Worm (Caenorhabditis elegans) whole organism, young adult: Measurements from ENCODE around the gene C04E6.13.

Source experiments
- B0035.1 ChIP-seq: sonication (generic microtip); optimal IDR thresholded peaks from 2 replicates; lab custom pipeline; 2016; ENCODE audit warnings: missing genetic modification characterization, mild to moderate bottlenecking, missing compliant biosample characterization, missing genotype, missing genetic modification reagents
- F39B2.1 ChIP-seq: fragments of 200-800 bp; sonication (Bioruptor generic); IDR thresholded peaks from 2 replicates; pipeline ENCODE4 v1.3.6; 2022; ENCODE audit warnings: missing genetic modification reagents, missing genetic modification characterization, missing compliant biosample characterization
- F55B11.4 ChIP-seq: sonication (generic microtip); optimal IDR thresholded peaks from 2 replicates; lab custom pipeline; 2016; ENCODE audit warnings: missing compliant biosample characterization, missing genetic modification characterization, borderline replicate concordance; ENCODE audit not compliant: insufficient read depth
- F57C9.4 ChIP-seq: sonication (generic microtip); optimal IDR thresholded peaks from 2 replicates; lab custom pipeline; 2017; ENCODE audit warnings: mild to moderate bottlenecking, missing genetic modification characterization, missing compliant biosample characterization
- Y53F4B.3 ChIP-seq: fragments of 200-800 bp; sonication (Bioruptor generic); IDR thresholded peaks from 2 replicates; pipeline ENCODE4 v1.3.6; 2022; ENCODE audit warnings: missing genetic modification reagents, missing genetic modification characterization, missing compliant biosample characterization
- Y56A3A.18 ChIP-seq: fragments of 200-800 bp; sonication (Bioruptor generic); IDR thresholded peaks from 2 replicates; pipeline ENCODE4 v1.3.6; 2022; ENCODE audit warnings: missing genetic modification reagents, missing genetic modification characterization, missing compliant biosample characterization
- Y95B8A.8 ChIP-seq: fragments of 200-800 bp; sonication (Bioruptor generic); IDR thresholded peaks from 2 replicates; pipeline ENCODE4 v1.3.6; 2022; ENCODE audit warnings: missing genetic modification reagents, missing genetic modification characterization, missing compliant biosample characterization
- aptf-3 ChIP-seq: fragments of 200-800 bp; sonication (Bioruptor generic); IDR thresholded peaks from 2 replicates; pipeline ENCODE4 v1.3.6; 2022; ENCODE audit warnings: missing genetic modification characterization, missing compliant biosample characterization
- attf-3 ChIP-seq: fragments of 200-800 bp; sonication (Bioruptor generic); conservative IDR thresholded peaks from 2 replicates; pipeline ENCODE4 v1.3.6; 2022; ENCODE audit warnings: missing genetic modification reagents, missing genetic modification characterization, missing compliant biosample characterization
- cebp-1 ChIP-seq, 2 experiments: fragments of 200-800 bp in 1 of 2; sonication (Bioruptor generic) in 1 of 2; sonication (generic microtip) in 1 of 2; IDR thresholded peaks in 1 of 2; optimal IDR thresholded peaks in 1 of 2; 2 replicates each; pipeline versions ENCODE4 v1.3.6 to Lab custom; 2017 to 2022; ENCODE audit warnings: missing compliant biosample characterization in 2 of 2, missing genetic modification characterization in 2 of 2, mild to moderate bottlenecking in 1 of 2, missing genetic modification reagents in 1 of 2, moderate library complexity in 1 of 2
- chd-7 ChIP-seq: sonication (generic microtip); optimal IDR thresholded peaks from 2 replicates; lab custom pipeline; 2016; ENCODE audit warnings: mild to moderate bottlenecking, missing genetic modification characterization, moderate library complexity, missing compliant biosample characterization
- efl-1 ChIP-seq: fragments of 150-350 bp; optimal IDR thresholded peaks from 2 replicates; lab custom pipeline; 2014; ENCODE audit warnings: missing biosample characterization, missing genetic modification reagents, missing genetic modification characterization
- him-1 ChIP-seq: sonication (generic microtip); optimal IDR thresholded peaks from 2 replicates; lab custom pipeline; 2016; ENCODE audit warnings: missing genotype, missing genetic modification reagents, missing genetic modification characterization, missing compliant biosample characterization
- hmg-1.2 ChIP-seq: fragments of 200-800 bp; sonication (Bioruptor generic); IDR thresholded peaks from 2 replicates; pipeline ENCODE4 v1.3.6; 2022; ENCODE audit warnings: missing genetic modification reagents, missing genetic modification characterization, missing compliant biosample characterization
- hmg-20 ChIP-seq: fragments of 200-800 bp; sonication (Bioruptor generic); IDR thresholded peaks from 2 replicates; pipeline ENCODE4 v1.3.6; 2022; ENCODE audit warnings: missing genetic modification reagents, missing genetic modification characterization, missing compliant biosample characterization
- lag-1 ChIP-seq: fragments of 200-800 bp; sonication (Bioruptor generic); IDR thresholded peaks from 2 replicates; pipeline ENCODE4 v1.3.6; 2022; ENCODE audit warnings: missing genetic modification reagents, missing genetic modification characterization, missing compliant biosample characterization
- lin-54 ChIP-seq: fragments of 200-800 bp; sonication (Bioruptor generic); optimal IDR thresholded peaks from 2 replicates; lab custom pipeline; 2018; ENCODE audit warnings: mild to moderate bottlenecking, missing genetic modification characterization, missing compliant biosample characterization
- lsl-1 ChIP-seq: fragments of 200-800 bp; sonication (Bioruptor generic); optimal IDR thresholded peaks from 2 replicates; lab custom pipeline; 2018; ENCODE audit warnings: mild to moderate bottlenecking, missing genetic modification characterization, moderate library complexity, missing compliant biosample characterization
- madf-10 ChIP-seq: sonication (generic microtip); optimal IDR thresholded peaks from 2 replicates; lab custom pipeline; 2016; ENCODE audit warnings: mild to moderate bottlenecking, missing genetic modification characterization, missing compliant biosample characterization
- madf-8 ChIP-seq: fragments of 200-800 bp; sonication (Bioruptor generic); conservative IDR thresholded peaks from 2 replicates; pipeline ENCODE4 v1.3.6; 2022; ENCODE audit warnings: missing genetic modification reagents, missing genetic modification characterization, missing compliant biosample characterization
- mcd-1 ChIP-seq: fragments of 200-800 bp; sonication (Bioruptor generic); IDR thresholded peaks from 2 replicates; pipeline ENCODE4 v1.3.6; 2022; ENCODE audit warnings: missing genetic modification reagents, missing genetic modification characterization, missing compliant biosample characterization
- mxl-1 ChIP-seq: sonication (generic microtip); optimal IDR thresholded peaks from 2 replicates; lab custom pipeline; 2016; ENCODE audit warnings: missing genetic modification characterization, missing compliant biosample characterization
- nfya-1 ChIP-seq: sonication (generic microtip); optimal IDR thresholded peaks from 2 replicates; lab custom pipeline; 2017; ENCODE audit warnings: antibody characterized with exemption, missing compliant biosample characterization, missing genetic modification characterization, borderline replicate concordance; ENCODE audit not compliant: insufficient read depth
- nhr-27 ChIP-seq: fragments of 200-800 bp; sonication (Bioruptor generic); optimal IDR thresholded peaks from 2 replicates; lab custom pipeline; 2018; ENCODE audit warnings: mild to moderate bottlenecking, missing genetic modification characterization, moderate library complexity, missing compliant biosample characterization
- rec-8 ChIP-seq, 2 experiments: sonication (generic microtip); optimal IDR thresholded peaks; 2 replicates each; lab custom pipeline; 2016; ENCODE audit warnings: mild to moderate bottlenecking in 2 of 2, missing genetic modification characterization in 2 of 2, missing genetic modification reagents in 2 of 2, missing genotype in 2 of 2, missing biosample characterization in 1 of 2, missing compliant biosample characterization in 1 of 2, moderate library complexity in 1 of 2
- repo-1 ChIP-seq: sonication (generic microtip); optimal IDR thresholded peaks from 2 replicates; lab custom pipeline; 2017; ENCODE audit warnings: mild to moderate bottlenecking, missing genetic modification characterization, missing compliant biosample characterization
- sdz-38 ChIP-seq: sonication (generic microtip); optimal IDR thresholded peaks from 2 replicates; lab custom pipeline; 2016; ENCODE audit warnings: missing genotype, missing genetic modification characterization, missing compliant biosample characterization
- snpc-1.1 ChIP-seq: sonication (generic microtip); optimal IDR thresholded peaks from 2 replicates; lab custom pipeline; 2017; ENCODE audit warnings: missing genetic modification characterization, mild to moderate bottlenecking, missing compliant biosample characterization, antibody characterized with exemption, moderate library complexity, missing genotype, missing genetic modification reagents; ENCODE audit not compliant: insufficient read depth
- snpc-1.3 ChIP-seq: sonication (generic microtip); optimal IDR thresholded peaks from 2 replicates; lab custom pipeline; 2017; ENCODE audit warnings: missing genetic modification characterization, mild to moderate bottlenecking, missing compliant biosample characterization, antibody characterized with exemption, moderate library complexity, missing genotype, missing genetic modification reagents; ENCODE audit not compliant: insufficient read depth
- snpc-4 ChIP-seq, 5 experiments: fragments of 150-350 bp in 1 of 5; sonication (generic microtip) in 4 of 5; optimal IDR thresholded peaks; 2 replicates each; lab custom pipeline; 2014 to 2018; ENCODE audit warnings: missing genetic modification characterization in 5 of 5, missing biosample characterization in 3 of 5, antibody characterized with exemption in 2 of 5, mild to moderate bottlenecking in 2 of 5, missing compliant biosample characterization in 2 of 5, missing genotype in 2 of 5, moderate library complexity in 2 of 5, missing genetic modification reagents in 1 of 5
- somi-1 ChIP-seq: fragments of 200-800 bp; sonication (Bioruptor generic); optimal IDR thresholded peaks from 2 replicates; lab custom pipeline; 2018; ENCODE audit warnings: mild to moderate bottlenecking, missing genetic modification characterization, missing compliant biosample characterization
- sptf-2 ChIP-seq: fragments of 200-800 bp; sonication (Bioruptor generic); optimal IDR thresholded peaks from 2 replicates; lab custom pipeline; 2018; ENCODE audit warnings: mild to moderate bottlenecking, missing genetic modification characterization, missing compliant biosample characterization
- unc-62 ChIP-seq: fragments of 150-350 bp; optimal IDR thresholded peaks from 2 replicates; lab custom pipeline; 2014; ENCODE audit warnings: missing biosample characterization, missing genetic modification reagents, missing genetic modification characterization
- zim-3 ChIP-seq: sonication (generic microtip); optimal IDR thresholded peaks from 2 replicates; lab custom pipeline; 2017; ENCODE audit warnings: mild to moderate bottlenecking, missing genetic modification characterization, moderate library complexity, missing compliant biosample characterization
- ztf-26 ChIP-seq: sonication (generic microtip); optimal IDR thresholded peaks from 2 replicates; lab custom pipeline; 2017; ENCODE audit warnings: missing genetic modification characterization, missing compliant biosample characterization
- ztf-28 ChIP-seq: fragments of 200-800 bp; sonication (Bioruptor generic); IDR thresholded peaks from 2 replicates; pipeline ENCODE4 v1.3.6; 2022; ENCODE audit warnings: missing genetic modification reagents, missing genetic modification characterization, missing compliant biosample characterization
- ztf-3 ChIP-seq: fragments of 200-800 bp; sonication (Bioruptor generic); optimal IDR thresholded peaks from 2 replicates; lab custom pipeline; 2018; ENCODE audit warnings: mild to moderate bottlenecking, missing genetic modification characterization, missing compliant biosample characterization

The C04E6.13 gene

ce11 chrV:5943167-5943566 lies 30.6 kb downstream of the C04E6.13 start, which contains the start of gene pst-1:
TSS of gene pst-1 (plus strand) at chrV:5943467.
- TF ChIP-seq F57C9.4 (tag; lab: Kevin White, UChicago), result no peak
- no peak for TF ChIP-seq Y53F4B.3
- TF ChIP-seq hmg-1.2 (GFP tag; lab: Robert Waterston, UW), result no peak
- no peak for TF ChIP-seq sptf-2
- TF ChIP-seq repo-1 (tag; lab: Kevin White, UChicago), result no peak
- no peak for TF ChIP-seq chd-7
- TF ChIP-seq cebp-1 (GFP tag; IDR thresholded peaks at IDR 0.05; lab: Robert Waterston, UW), result no peak
- no peak for TF ChIP-seq cebp-1 (tag; optimal IDR thresholded peaks at IDR 0.05; lab: Kevin White, UChicago)
- TF ChIP-seq ztf-3 (GFP tag; lab: Kevin White, UChicago), result no peak

ce11 chrV:5949674-5950149 lies 37.2 kb downstream of the C04E6.13 start:
- TF ChIP-seq zim-3 (tag; lab: Kevin White, UChicago) (no peak), ztf-26 (tag; lab: Kevin White, UChicago) (no peak), cebp-1 (GFP tag; IDR thresholded peaks at IDR 0.05; lab: Robert Waterston, UW) (no peak), cebp-1 (tag; optimal IDR thresholded peaks at IDR 0.05; lab: Kevin White, UChicago) (no peak), snpc-4 (GFP tag; optimal IDR thresholded peaks at IDR 0.05; lab: Kevin White, UChicago) (no peak), snpc-4 (tag; optimal IDR thresholded peaks at IDR 0.05; lab: Kevin White, UChicago) (no peak), sdz-38 (tag; lab: Kevin White, UChicago) (no peak), madf-8 (GFP tag; lab: Robert Waterston, UW) (no peak), snpc-1.3 (tag; lab: Kevin White, UChicago) (no peak), mcd-1 (GFP tag; lab: Robert Waterston, UW) (no peak), lag-1 (GFP tag; lab: Robert Waterston, UW) (no peak), unc-62 (no peak), nfya-1 (tag; lab: Kevin White, UChicago) (no peak), ztf-28 (GFP tag; lab: Robert Waterston, UW) (no peak), F55B11.4 (tag; lab: Kevin White, UChicago) (no peak)

- no peak for TF ChIP-seq snpc-1.1 (tag; lab: Kevin White, UChicago)
- no peak for TF ChIP-seq lin-54 (GFP tag; lab: Kevin White, UChicago)
- no peak for TF ChIP-seq rec-8 (tag; optimal IDR thresholded peaks at IDR 0.05; lab: Kevin White, UChicago)
- no peak for TF ChIP-seq madf-10 (tag; lab: Kevin White, UChicago)
- TF ChIP-seq mxl-1, result no peak
- no peak for TF ChIP-seq somi-1
- no peak for TF ChIP-seq lsl-1
- no peak for TF ChIP-seq Y56A3A.18
- no peak for TF ChIP-seq B0035.1
- TF ChIP-seq efl-1, result no peak
- no peak for TF ChIP-seq Y95B8A.8 (GFP tag; lab: Robert Waterston, UW)
- no peak for TF ChIP-seq aptf-3
- TF ChIP-seq F39B2.1, result no peak
- TF ChIP-seq nhr-27, result no peak
- no peak for TF ChIP-seq attf-3 (GFP tag; lab: Robert Waterston, UW)
- TF ChIP-seq hmg-20 (GFP tag; lab: Robert Waterston, UW), result no peak
- TF ChIP-seq him-1 (tag; lab: Kevin White, UChicago), result no peak
These were observed 38.6 kb downstream of the C04E6.13 start, which contains the start of gene M03F8.1 for ce11 chrV:5951133-5951532. TSS of gene M03F8.1 (plus strand) at chrV:5951433.
